Fruit fly (Drosophila melanogaster) whole organism, pupa: ENCODE measurements around the gene p38c.

Experiments used
- CG10348 ChIP-seq: fragments of 200-800 bp; sonication (Bioruptor generic); IDR thresholded peaks from 2 replicates; pipeline ENCODE4 v1.3.6; 2022; ENCODE audit warnings: missing biosample characterization, missing genetic modification characterization
- CG12605 ChIP-seq: fragments of 200-800 bp; sonication (Bioruptor generic); IDR thresholded peaks from 2 replicates; pipeline ENCODE4 v1.3.6; 2022; ENCODE audit warnings: missing biosample characterization, missing genetic modification characterization
- CG13204 ChIP-seq: fragments of 200-800 bp; sonication (Bioruptor generic); optimal IDR thresholded peaks from 2 replicates; lab custom pipeline; 2018; ENCODE audit warnings: missing biosample characterization, mild to moderate bottlenecking, missing genetic modification characterization, moderate library complexity
- CG14655 ChIP-seq: fragments of 200-800 bp; sonication (Bioruptor generic); optimal IDR thresholded peaks from 3 replicates; lab custom pipeline; 2017; ENCODE audit warnings: mild to moderate bottlenecking, missing biosample characterization, missing genetic modification reagents, missing genetic modification characterization
- CG15710 ChIP-seq: fragments of 200-800 bp; sonication (Bioruptor generic); optimal IDR thresholded peaks from 2 replicates; lab custom pipeline; 2018; ENCODE audit warnings: missing biosample characterization, mild to moderate bottlenecking, missing genetic modification characterization, moderate library complexity
- CG17806 ChIP-seq: fragments of 200-800 bp; sonication (Bioruptor generic); optimal IDR thresholded peaks from 2 replicates; lab custom pipeline; 2018; ENCODE audit warnings: missing biosample characterization, mild to moderate bottlenecking, missing genetic modification characterization, moderate library complexity
- CG32121 ChIP-seq: fragments of 200-800 bp; sonication (Bioruptor generic); IDR thresholded peaks from 2 replicates; pipeline ENCODE4 v1.3.6; 2022; ENCODE audit warnings: missing biosample characterization, missing genetic modification characterization
- CG34367 ChIP-seq: fragments of 200-800 bp; sonication (Bioruptor generic); optimal IDR thresholded peaks from 2 replicates; lab custom pipeline; 2018; ENCODE audit warnings: missing biosample characterization, mild to moderate bottlenecking, missing genetic modification characterization
- CG4496 ChIP-seq: fragments of 200-800 bp; sonication (Bioruptor generic); IDR thresholded peaks from 3 replicates; pipeline ENCODE4 v1.3.6; 2022; ENCODE audit warnings: missing biosample characterization, missing genetic modification characterization
- CG8159 ChIP-seq: fragments of 200-800 bp; sonication (Bioruptor generic); optimal IDR thresholded peaks from 3 replicates; lab custom pipeline; 2018; ENCODE audit warnings: missing biosample characterization, mild to moderate bottlenecking, missing genetic modification characterization, moderate library complexity
- CG8301 ChIP-seq: fragments of 200-800 bp; sonication (Bioruptor generic); optimal IDR thresholded peaks from 2 replicates; lab custom pipeline; 2018; ENCODE audit warnings: missing biosample characterization, mild to moderate bottlenecking, missing genetic modification characterization
- CG9948 ChIP-seq: fragments of 200-800 bp; sonication (Bioruptor generic); optimal IDR thresholded peaks from 2 replicates; lab custom pipeline; 2018; ENCODE audit warnings: missing biosample characterization, mild to moderate bottlenecking, missing genetic modification characterization, moderate library complexity
- D1 ChIP-seq: fragments of 200-800 bp; sonication (Bioruptor generic); optimal IDR thresholded peaks from 2 replicates; lab custom pipeline; 2018; ENCODE audit warnings: missing biosample characterization, mild to moderate bottlenecking, missing genetic modification characterization, moderate library complexity
- EcR ChIP-seq: fragments of 200-800 bp; sonication (Bioruptor generic); optimal IDR thresholded peaks from 3 replicates; lab custom pipeline; 2019; ENCODE audit warnings: missing biosample characterization, missing genetic modification characterization, mild to moderate bottlenecking, moderate library complexity, missing genetic modification reagents
- Ets98B ChIP-seq: fragments of 200-800 bp; sonication (Bioruptor generic); IDR thresholded peaks from 2 replicates; pipeline ENCODE4 v1.3.6; 2022; ENCODE audit warnings: missing biosample characterization, missing genetic modification characterization
- Pif1A ChIP-seq: fragments of 200-800 bp; sonication (Bioruptor generic); optimal IDR thresholded peaks from 3 replicates; lab custom pipeline; 2016; ENCODE audit warnings: missing biosample characterization, missing genetic modification characterization
- Pif1B ChIP-seq: fragments of 200-800 bp; sonication (Bioruptor generic); optimal IDR thresholded peaks from 3 replicates; lab custom pipeline; 2016; ENCODE audit warnings: missing biosample characterization, missing genetic modification characterization
- Snoo ChIP-seq: fragments of 200-800 bp; sonication (Bioruptor generic); optimal IDR thresholded peaks from 3 replicates; lab custom pipeline; 2017; ENCODE audit warnings: missing biosample characterization, mild to moderate bottlenecking, missing genetic modification characterization, inconsistent platforms
- fd96Ca ChIP-seq: fragments of 200-800 bp; sonication (Bioruptor generic); IDR thresholded peaks from 3 replicates; pipeline ENCODE4 v1.3.6; 2022; ENCODE audit warnings: missing biosample characterization, missing genetic modification characterization
- gl ChIP-seq: fragments of 200-800 bp; sonication (Bioruptor generic); optimal IDR thresholded peaks from 2 replicates; lab custom pipeline; 2018; ENCODE audit warnings: missing biosample characterization, mild to moderate bottlenecking, missing genetic modification characterization
- rn ChIP-seq: fragments of 200-800 bp; sonication (Bioruptor generic); IDR thresholded peaks from 2 replicates; pipeline ENCODE4 v1.3.6; 2022; ENCODE audit warnings: missing biosample characterization, missing genetic modification characterization

Gene p38c

dm6 chr3R:24143372-24143771, 6.6 kb downstream of the p38c start:
- TF ChIP-seq CG32121, result peak; percentile 21; the same call in 1 of the 2 replicates
- TF ChIP-seq CG4496, result no peak
- TF ChIP-seq Snoo (tag; lab: Kevin White, UChicago), result no peak
- TF ChIP-seq CG13204, result peak; percentile 18
- TF ChIP-seq, all 21 proteins: peak for 2

DNA sequence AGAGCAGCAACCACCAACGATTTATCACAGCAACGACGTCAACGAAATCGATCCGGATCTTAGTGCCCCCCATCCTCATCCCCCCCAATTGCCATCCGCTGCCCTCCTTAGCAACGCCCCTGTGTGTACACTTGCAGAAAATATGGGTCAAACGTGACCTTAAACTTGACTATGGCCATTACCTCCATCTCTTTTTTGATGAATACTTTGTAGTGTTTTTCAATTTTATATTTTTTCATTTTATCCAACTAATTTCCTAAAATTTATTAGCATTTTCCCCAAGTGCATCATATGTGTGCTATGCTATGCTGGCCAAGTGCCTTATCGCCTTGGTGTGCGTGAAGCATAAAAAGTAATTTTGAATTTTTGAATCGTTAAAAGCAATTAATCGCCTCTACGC, 7.0 kb downstream of the p38c start:
- peak; percentile 55 for TF ChIP-seq CG32121
- peak; percentile 92 for TF ChIP-seq CG8159 (tag; lab: Kevin White, UChicago)
- TF ChIP-seq CG34367 (tag; lab: Kevin White, UChicago), result peak; percentile 80
- TF ChIP-seq fd96Ca (GFP tag; lab: Robert Waterston, UW), result peak; percentile 89
- peak; percentile 81 for TF ChIP-seq rn (GFP tag; lab: Robert Waterston, UW)
- TF ChIP-seq EcR (GFP tag; lab: Kevin White, UChicago), result no peak
- peak; percentile 86 for TF ChIP-seq Pif1A (GFP tag; lab: Kevin White, UChicago)
- TF ChIP-seq CG15710 (tag; lab: Kevin White, UChicago), result peak; percentile 89
- TF ChIP-seq CG17806, result peak; percentile 89
- peak; percentile 89 for TF ChIP-seq CG4496
- peak; percentile 46 for TF ChIP-seq D1
- TF ChIP-seq CG14655 (GFP tag; lab: Kevin White, UChicago), result peak; percentile 85
- TF ChIP-seq Pif1B (GFP tag; lab: Kevin White, UChicago), result peak; percentile 88
- peak; percentile 38 for TF ChIP-seq CG13204
- TF ChIP-seq Ets98B, result peak; percentile 81
- peak; percentile 82 for TF ChIP-seq CG12605 (GFP tag; lab: Robert Waterston, UW)
- peak; percentile 85 for TF ChIP-seq CG9948
- peak; percentile 75 for TF ChIP-seq gl
- TF ChIP-seq Snoo (tag; lab: Kevin White, UChicago), result peak; percentile 83
- no peak for TF ChIP-seq CG10348 (GFP tag; lab: Robert Waterston, UW)
- TF ChIP-seq CG8301 (tag; lab: Kevin White, UChicago), result peak; percentile 78
- TF ChIP-seq, all 21 proteins: peak for 19

dm6 chr3R:24141013-24141592, 8.9 kb downstream of the p38c start, which contains the start of gene Kal1:
Kal1 (plus strand) TSS chr3R:24141395.
- peak; percentile 79 for TF ChIP-seq EcR (GFP tag; lab: Kevin White, UChicago)
- TF ChIP-seq Pif1B (GFP tag; lab: Kevin White, UChicago), result peak; percentile 97
- peak; percentile 98 for TF ChIP-seq CG8159 (tag; lab: Kevin White, UChicago)
- TF ChIP-seq CG15710 (tag; lab: Kevin White, UChicago), result peak; percentile 98
- peak; percentile 95 for TF ChIP-seq CG8301 (tag; lab: Kevin White, UChicago)
- peak; percentile 97 for TF ChIP-seq fd96Ca (GFP tag; lab: Robert Waterston, UW)
- TF ChIP-seq CG9948, result peak; percentile 97
- peak; percentile 97 for TF ChIP-seq CG4496
- peak; percentile 96 for TF ChIP-seq gl
- peak; percentile 92 for TF ChIP-seq rn (GFP tag; lab: Robert Waterston, UW)
- TF ChIP-seq CG12605 (GFP tag; lab: Robert Waterston, UW), result peak; percentile 98
- TF ChIP-seq CG14655 (GFP tag; lab: Kevin White, UChicago), result peak; percentile 96
- peak; percentile 98 for TF ChIP-seq CG17806
- peak; percentile 96 for TF ChIP-seq Pif1A (GFP tag; lab: Kevin White, UChicago)
- TF ChIP-seq D1, result peak; percentile 92
- peak; percentile 97 for TF ChIP-seq CG34367 (tag; lab: Kevin White, UChicago)
- peak; percentile 98 for TF ChIP-seq CG32121
- TF ChIP-seq CG10348 (GFP tag; lab: Robert Waterston, UW), result peak; percentile 79
- TF ChIP-seq Snoo (tag; lab: Kevin White, UChicago), result peak; percentile 99
- TF ChIP-seq Ets98B, result peak; percentile 98
- TF ChIP-seq CG13204, result peak; percentile 98

DNA sequence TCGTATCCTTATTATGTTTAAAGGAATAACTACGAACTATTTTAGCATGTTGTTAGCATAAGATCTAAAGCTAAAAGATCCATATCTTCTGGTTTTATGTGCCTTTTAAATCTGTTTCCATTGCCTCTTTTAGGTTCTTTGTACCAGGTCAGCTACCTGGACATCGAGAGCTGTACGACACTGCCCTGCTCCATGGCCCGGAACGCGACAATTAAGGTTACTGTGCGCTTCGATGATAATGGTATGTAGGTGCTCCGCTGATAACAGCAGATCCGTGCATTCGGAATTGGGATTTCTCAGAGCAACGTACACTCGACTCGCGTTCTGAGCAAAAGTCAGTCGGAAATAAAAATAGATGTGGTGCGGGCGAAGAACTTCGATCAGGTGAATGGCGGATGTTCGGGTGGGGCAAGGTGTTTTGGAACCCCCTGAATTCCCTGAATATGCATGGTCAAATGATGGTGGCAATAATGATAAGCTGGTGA, 10.3 kb downstream of the p38c start:
- TF ChIP-seq CG4496 (0 out of 3 replicates have a peak, but pooled peaks have one; percentile 16), CG14655 (GFP tag; lab: Kevin White, UChicago) (no peak)

DNA sequence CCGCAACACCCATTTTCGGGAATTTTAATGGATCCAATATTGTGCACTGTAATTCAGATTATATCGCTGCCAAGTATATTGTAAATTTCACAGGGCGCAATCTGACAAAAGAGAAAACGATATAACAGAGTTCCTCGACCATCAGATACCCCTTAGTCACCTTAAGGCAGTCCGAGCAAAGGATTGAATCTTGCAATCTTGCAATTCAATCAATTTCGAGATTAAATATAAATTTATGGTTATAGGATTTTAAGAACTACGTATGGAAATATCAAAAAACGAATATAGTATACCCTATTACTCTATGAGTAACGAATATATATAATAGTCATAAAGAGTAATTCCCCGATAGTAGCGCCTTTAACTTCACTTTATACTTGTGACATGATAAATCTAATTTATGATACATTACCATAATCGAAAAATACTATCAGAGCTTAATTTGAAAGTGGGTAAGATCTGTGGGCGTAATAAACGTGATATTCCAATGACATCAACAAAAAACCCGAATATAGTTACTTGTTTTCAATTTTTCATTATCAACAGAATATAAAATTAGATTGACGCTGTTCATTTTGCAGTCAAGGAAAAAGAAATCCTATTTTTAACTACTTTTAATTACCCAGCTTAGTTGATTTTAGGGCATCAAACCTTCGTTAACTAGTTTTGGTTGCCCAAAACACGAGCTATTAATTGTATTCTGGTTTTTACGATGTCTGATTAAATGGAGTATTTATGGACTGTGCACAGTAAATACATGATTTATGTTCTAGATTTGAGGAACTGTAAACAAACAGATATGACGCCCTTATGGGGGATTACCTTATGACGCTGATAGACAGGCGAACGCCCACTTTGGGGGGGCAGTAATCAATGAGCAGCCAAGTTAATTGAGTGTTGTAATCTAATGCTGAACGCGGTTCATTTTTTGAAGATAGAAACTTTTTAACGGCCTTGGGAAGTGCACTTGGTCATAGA, 11.2 kb downstream of the p38c start:
- TF ChIP-seq CG12605 (GFP tag; lab: Robert Waterston, UW) (no peak), CG34367 (tag; lab: Kevin White, UChicago) (no peak), Pif1B (GFP tag; lab: Kevin White, UChicago) (no peak), CG13204 (no peak), Snoo (tag; lab: Kevin White, UChicago) (no peak), CG10348 (GFP tag; lab: Robert Waterston, UW) (no peak), CG15710 (tag; lab: Kevin White, UChicago) (no peak), gl (no peak), CG14655 (GFP tag; lab: Kevin White, UChicago) (no peak), CG17806 (no peak)
